Worm (Caenorhabditis elegans): ENCODE measurements around the gene Y32H12A.8.

The Y32H12A.8 gene

DNA sequence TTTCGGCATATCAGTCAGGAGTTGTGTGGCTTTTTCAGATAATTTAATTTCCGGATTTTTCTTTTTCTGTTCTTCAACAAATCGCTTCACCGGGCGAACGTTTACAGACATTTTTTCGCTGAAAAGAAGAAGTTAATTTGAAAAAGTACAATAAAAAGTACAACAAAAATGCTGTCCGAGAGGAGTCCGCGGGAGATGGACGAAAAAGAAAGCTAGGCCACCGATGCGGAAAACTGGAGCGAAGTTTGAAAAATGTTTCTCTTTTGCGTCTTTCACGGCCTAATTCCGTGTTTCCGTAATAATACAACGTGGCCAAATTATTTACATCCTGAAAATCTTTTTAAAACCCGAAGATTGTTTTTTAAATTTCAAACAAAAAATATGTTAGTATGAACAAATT, 56.6 kb downstream of the Y32H12A.8 start, which contains the start of gene thoc-5:
Gene thoc-5, minus strand, starts transcription at position 152 of the 400 bp plus-strand sequence.
- peak; percentile 98 for TF ChIP-seq dpl-1 (GFP tag; optimal IDR thresholded peaks at IDR 0.05)
- peak; percentile 92 for TF ChIP-seq aha-1 (tag)
- TF ChIP-seq Y75B8A.6 (GFP tag; IDR thresholded peaks at IDR 0.05) = 0 out of 2 replicates have a peak, but pooled peaks have one; percentile 70
- TF ChIP-seq arid-1 (GFP tag; conservative IDR thresholded peaks at IDR 0.05) = peak; percentile 38; the same call in 1 of the 2 replicates
- TF ChIP-seq madf-5 (GFP tag; IDR thresholded peaks at IDR 0.05) = peak in 1 of 2 experiments; percentile 43; a peak in 1 of 4 replicates
- TF ChIP-seq T20F7.1 (GFP tag; optimal IDR thresholded peaks at IDR 0.05) = peak; percentile 33
- TF ChIP-seq nhr-11 (tag; optimal IDR thresholded peaks at IDR 0.05) = peak; percentile 36
- TF ChIP-seq tag-97 (GFP tag; IDR thresholded peaks at IDR 0.05) = peak; percentile 77; the same call in 1 of the 2 replicates
- TF ChIP-seq zip-11 (GFP tag; IDR thresholded peaks at IDR 0.05) = no peak
- TF ChIP-seq gei-8 (GFP tag; optimal IDR thresholded peaks at IDR 0.05) = no peak
- TF ChIP-seq tra-1 (GFP tag; IDR thresholded peaks at IDR 0.05) = peak; percentile 72; the same call in 1 of the 2 replicates
- TF ChIP-seq dmd-9 (GFP tag; IDR thresholded peaks at IDR 0.05) = peak; percentile 92
- TF ChIP-seq Y48G9A.11 (GFP tag; IDR thresholded peaks at IDR 0.05) = peak; percentile 78; the same call in 1 of the 2 replicates
- peak; percentile 75; the same call in 1 of the 2 replicates for TF ChIP-seq ceh-20 (GFP tag; IDR thresholded peaks at IDR 0.05)
- peak; percentile 34 for TF ChIP-seq lin-13 (GFP tag; optimal IDR thresholded peaks at IDR 0.05)
- peak; percentile 57 for TF ChIP-seq rbr-2 (tag; optimal IDR thresholded peaks at IDR 0.05)
- TF ChIP-seq vab-7 (GFP tag; IDR thresholded peaks at IDR 0.05) = peak; percentile 50; the same call in 1 of the 2 replicates
- no peak for TF ChIP-seq ceh-28 (tag; optimal IDR thresholded peaks at IDR 0.05)
- peak; percentile 28 for TF ChIP-seq spr-3 (GFP tag; optimal IDR thresholded peaks at IDR 0.05)
- TF ChIP-seq ZK337.2 (GFP tag; IDR thresholded peaks at IDR 0.05) = peak; percentile 92
- TF ChIP-seq daf-8 (GFP tag; IDR thresholded peaks at IDR 0.05) = no peak
- TF ChIP-seq lsy-2 (tag; optimal IDR thresholded peaks at IDR 0.05) = peak in 1 of 2 experiments; percentile 87
- TF ChIP-seq R02D3.7 (tag; optimal IDR thresholded peaks at IDR 0.05) = no peak
- TF ChIP-seq D1046.2 (GFP tag; IDR thresholded peaks at IDR 0.05) = 0 out of 2 replicates have a peak, but pooled peaks have one; percentile 4
- TF ChIP-seq daf-16 (GFP tag; optimal IDR thresholded peaks at IDR 0.05) = peak in 1 of 2 experiments; percentile 26
- TF ChIP-seq daf-16 (tag; optimal IDR thresholded peaks at IDR 0.05) = no peak
- TF ChIP-seq mdt-29 (GFP tag; IDR thresholded peaks at IDR 0.05) = no peak
- peak; percentile 60 for TF ChIP-seq dve-1 (tag; optimal IDR thresholded peaks at IDR 0.05; ENCODE audit: insufficient read depth)
- TF ChIP-seq nhr-28 (tag; optimal IDR thresholded peaks at IDR 0.05) = peak; percentile 34
- TF ChIP-seq madf-9 (GFP tag; conservative IDR thresholded peaks at IDR 0.05) = peak; percentile 80
- TF ChIP-seq zip-2 (tag; optimal IDR thresholded peaks at IDR 0.05) = no peak
- TF ChIP-seq unc-130 (GFP tag; optimal IDR thresholded peaks at IDR 0.05) = peak; percentile 94
- TF ChIP-seq mep-1 (tag; optimal IDR thresholded peaks at IDR 0.05) = peak; percentile 53
- peak; percentile 81 for TF ChIP-seq dmd-6 (GFP tag; IDR thresholded peaks at IDR 0.05)
- TF ChIP-seq mes-2 (tag; optimal IDR thresholded peaks at IDR 0.05; ENCODE audit: poor library complexity, severe bottlenecking) = peak; percentile 100
- TF ChIP-seq php-3 (GFP tag; IDR thresholded peaks at IDR 0.05) = peak; percentile 48; the same call in 1 of the 2 replicates
- no peak for TF ChIP-seq T26A8.4 (GFP tag; IDR thresholded peaks at IDR 0.05)
- no peak for TF ChIP-seq snpc-4 (tag; optimal IDR thresholded peaks at IDR 0.05)
- peak; percentile 65 for TF ChIP-seq duxl-1 (tag; optimal IDR thresholded peaks at IDR 0.05; ENCODE audit: poor library complexity)
- 0 out of 2 replicates have a peak, but pooled peaks have one; percentile 19 for TF ChIP-seq zfp-3 (GFP tag; conservative IDR thresholded peaks at IDR 0.05)
- TF ChIP-seq hif-1 (tag; optimal IDR thresholded peaks at IDR 0.05) = peak in 1 of 2 experiments; percentile 94
- no peak for TF ChIP-seq lin-38 (GFP tag; IDR thresholded peaks at IDR 0.05)
- TF ChIP-seq hmg-1.1 (GFP tag; IDR thresholded peaks at IDR 0.05) = 0 out of 2 replicates have a peak, but pooled peaks have one; percentile 37
- TF ChIP-seq nhr-102 (tag; optimal IDR thresholded peaks at IDR 0.05) = peak; percentile 55
- peak; percentile 77 for TF ChIP-seq nhr-6 (tag; optimal IDR thresholded peaks at IDR 0.05)
- peak; percentile 52 for TF ChIP-seq hlh-11 (tag; optimal IDR thresholded peaks at IDR 0.05)
- peak; percentile 75 for TF ChIP-seq sdz-12 (GFP tag; optimal IDR thresholded peaks at IDR 0.05)
- peak; percentile 74; the same call in 1 of the 2 replicates for TF ChIP-seq ceh-44 (GFP tag; IDR thresholded peaks at IDR 0.05)
- TF ChIP-seq F37D6.2 (tag; optimal IDR thresholded peaks at IDR 0.05) = peak; percentile 35
- peak; percentile 53 for TF ChIP-seq hlh-30 (tag; optimal IDR thresholded peaks at IDR 0.05; ENCODE audit: insufficient read depth)

Data from whole organism, L4 larva.